Fruit fly (Drosophila melanogaster) whole organism, embryonic: ENCODE results near the gene GCC88.

Experiments used
- ATbp ChIP-seq: fragments of 200-800 bp; sonication (Bioruptor generic); optimal IDR thresholded peaks from 2 replicates; lab custom pipeline; 2017; ENCODE audit warnings: missing biosample characterization, mild to moderate bottlenecking, missing genetic modification characterization, missing genetic modification reagents
- BEAF-32 ChIP-seq: fragments of 200-800 bp; sonication (Bioruptor generic); optimal IDR thresholded peaks from 3 replicates; lab custom pipeline; 2017; ENCODE audit warnings: missing biosample characterization, missing genetic modification characterization, mild to moderate bottlenecking, moderate library complexity, missing genetic modification reagents
- Blimp-1 ChIP-seq: fragments of 200-800 bp; sonication (Bioruptor generic); optimal IDR thresholded peaks from 3 replicates; lab custom pipeline; 2018; ENCODE audit warnings: missing biosample characterization, missing genetic modification characterization, mild to moderate bottlenecking, moderate library complexity, missing genetic modification reagents
- CG10147 ChIP-seq: fragments of 200-800 bp; sonication (Bioruptor generic); optimal IDR thresholded peaks from 2 replicates; lab custom pipeline; 2019; ENCODE audit warnings: missing biosample characterization, mild to moderate bottlenecking, missing genetic modification characterization, moderate library complexity
- CG1024 ChIP-seq: fragments of 200-800 bp; sonication (Bioruptor generic); IDR thresholded peaks from 2 replicates; pipeline ENCODE4 v1.3.6; 2022; ENCODE audit warnings: missing biosample characterization, missing genetic modification characterization
- CG10462 ChIP-seq: fragments of 200-800 bp; sonication (Bioruptor generic); optimal IDR thresholded peaks from 2 replicates; lab custom pipeline; 2016; ENCODE audit warnings: missing biosample characterization, missing genetic modification characterization
- CG10543 ChIP-seq: fragments of 200-800 bp; sonication (Bioruptor generic); optimal IDR thresholded peaks from 3 replicates; lab custom pipeline; 2017; ENCODE audit warnings: missing biosample characterization, mild to moderate bottlenecking, missing genetic modification characterization, moderate library complexity
- CG12299 ChIP-seq: fragments of 200-800 bp; sonication (Bioruptor generic); optimal IDR thresholded peaks from 2 replicates; lab custom pipeline; 2018; ENCODE audit warnings: missing biosample characterization, mild to moderate bottlenecking, missing genetic modification characterization
- CG12659 ChIP-seq: fragments of 200-800 bp; sonication (Bioruptor generic); optimal IDR thresholded peaks from 3 replicates; lab custom pipeline; 2017; ENCODE audit warnings: mild to moderate bottlenecking, missing biosample characterization, missing genetic modification reagents, missing genetic modification characterization
- CG14050 ChIP-seq: fragments of 200-800 bp; sonication (Bioruptor generic); IDR thresholded peaks from 3 replicates; pipeline ENCODE4 v1.3.6; 2022; ENCODE audit warnings: missing biosample characterization, missing genetic modification characterization
- CG14441 ChIP-seq: fragments of 200-800 bp; sonication (Bioruptor generic); IDR thresholded peaks from 2 replicates; pipeline ENCODE4 v1.3.6; 2022; ENCODE audit warnings: missing biosample characterization, missing genetic modification characterization
- CG14860 ChIP-seq: fragments of 200-800 bp; sonication (Bioruptor generic); IDR thresholded peaks from 3 replicates; pipeline ENCODE4 v1.3.6; 2022; ENCODE audit warnings: missing biosample characterization, missing genetic modification characterization; ENCODE audit not compliant: partially characterized antibody
- CG15073 ChIP-seq: fragments of 200-800 bp; sonication (Bioruptor generic); optimal IDR thresholded peaks from 2 replicates; lab custom pipeline; 2016; ENCODE audit warnings: missing biosample characterization, missing genetic modification characterization
- CG17359 ChIP-seq: fragments of 200-800 bp; sonication (Bioruptor generic); optimal IDR thresholded peaks from 3 replicates; lab custom pipeline; 2018; ENCODE audit warnings: missing biosample characterization, mild to moderate bottlenecking, missing genetic modification characterization, moderate library complexity
- CG2875 ChIP-seq: fragments of 200-800 bp; sonication (Bioruptor generic); optimal IDR thresholded peaks from 2 replicates; lab custom pipeline; 2017; ENCODE audit warnings: missing biosample characterization, mild to moderate bottlenecking, missing genetic modification characterization, missing genetic modification reagents
- CG3163 ChIP-seq: fragments of 200-800 bp; sonication (Bioruptor generic); optimal IDR thresholded peaks from 3 replicates; lab custom pipeline; 2016; ENCODE audit warnings: missing biosample characterization, missing genetic modification characterization
- CG32532 ChIP-seq: fragments of 200-800 bp; sonication (Bioruptor generic); IDR thresholded peaks from 2 replicates; pipeline ENCODE4 v1.3.6; 2022; ENCODE audit warnings: missing biosample characterization, missing genetic modification characterization
- CG4854 ChIP-seq: fragments of 200-800 bp; sonication (Bioruptor generic); optimal IDR thresholded peaks from 2 replicates; lab custom pipeline; 2016; ENCODE audit warnings: missing biosample characterization, missing genetic modification characterization, inconsistent platforms
- CG7357 ChIP-seq: fragments of 200-800 bp; sonication (Bioruptor generic); IDR thresholded peaks from 3 replicates; pipeline ENCODE4 v1.3.6; 2022; ENCODE audit warnings: missing biosample characterization, missing genetic modification characterization
- D ChIP-seq, 2 experiments: fragments of 200-800 bp in 1 of 2; fragments of >200 bp in 1 of 2; sonication (Bioruptor generic) in 1 of 2; optimal IDR thresholded peaks; 2 replicates in 1 of 2; 3 replicates in 1 of 2; lab custom pipeline; 2017; ENCODE audit warnings: mild to moderate bottlenecking in 1 of 2, missing biosample characterization in 1 of 2, missing genetic modification characterization in 1 of 2, missing genetic modification reagents in 1 of 2
- Dref ChIP-seq: fragments of 200-800 bp; sonication (Bioruptor generic); IDR thresholded peaks from 2 replicates; pipeline ENCODE4 v1.3.6; 2022; ENCODE audit warnings: missing biosample characterization, missing genetic modification characterization
- Fer2 ChIP-seq: fragments of 200-800 bp; sonication (Bioruptor generic); optimal IDR thresholded peaks from 2 replicates; lab custom pipeline; 2018; ENCODE audit warnings: missing biosample characterization, mild to moderate bottlenecking, missing genetic modification characterization, moderate library complexity
- Lpt ChIP-seq: fragments of >200 bp; optimal IDR thresholded peaks from 2 replicates; lab custom pipeline; 2018; ENCODE audit warnings: missing biosample characterization, missing genetic modification characterization
- Mrtf ChIP-seq: fragments of 200-800 bp; sonication (Bioruptor generic); IDR thresholded peaks from 3 replicates; pipeline ENCODE4 v1.3.6; 2022; ENCODE audit warnings: missing biosample characterization, missing genetic modification characterization
- NK7.1 ChIP-seq: fragments of 200-800 bp; sonication (Bioruptor generic); optimal IDR thresholded peaks from 3 replicates; lab custom pipeline; 2016; ENCODE audit warnings: missing biosample characterization, missing genetic modification characterization
- Pdp1 ChIP-seq, 2 experiments: fragments of 200-800 bp; sonication (Bioruptor generic); optimal IDR thresholded peaks; 3 replicates each; lab custom pipeline; 2016; ENCODE audit warnings: missing biosample characterization in 2 of 2, missing genetic modification characterization in 2 of 2, mild to moderate bottlenecking in 1 of 2, moderate library complexity in 1 of 2
- Poxn ChIP-seq: fragments of 200-800 bp; sonication (Bioruptor generic); IDR thresholded peaks from 2 replicates; pipeline ENCODE4 v1.3.6; 2022; ENCODE audit warnings: missing biosample characterization, missing genetic modification characterization
- Ptx1 ChIP-seq: fragments of 200-800 bp; sonication (Bioruptor generic); IDR thresholded peaks from 2 replicates; pipeline ENCODE4 v1.3.6; 2022; ENCODE audit warnings: missing biosample characterization, missing genetic modification characterization
- Spps ChIP-seq: fragments of 200-800 bp; sonication (Bioruptor generic); optimal IDR thresholded peaks from 2 replicates; lab custom pipeline; 2018; ENCODE audit warnings: missing biosample characterization, mild to moderate bottlenecking, missing genetic modification characterization
- ap ChIP-seq: fragments of 200-800 bp; sonication (Bioruptor generic); IDR thresholded peaks from 2 replicates; pipeline ENCODE4 v1.3.6; 2022; ENCODE audit warnings: missing biosample characterization, missing genetic modification characterization
- ara ChIP-seq: fragments of 200-800 bp; sonication (Bioruptor generic); IDR thresholded peaks from 2 replicates; pipeline ENCODE4 v1.3.6; 2022; ENCODE audit warnings: missing biosample characterization, missing genetic modification characterization
- bsh ChIP-seq, 2 experiments: fragments of 200-800 bp; sonication (Bioruptor generic); optimal IDR thresholded peaks; 2 replicates each; lab custom pipeline; 2017 to 2018; ENCODE audit warnings: mild to moderate bottlenecking in 2 of 2, missing biosample characterization in 2 of 2, missing genetic modification characterization in 2 of 2, moderate library complexity in 1 of 2
- btn ChIP-seq: fragments of 200-800 bp; sonication (Bioruptor generic); optimal IDR thresholded peaks from 2 replicates; lab custom pipeline; 2016; ENCODE audit warnings: missing biosample characterization, missing genetic modification characterization
- cg ChIP-seq: fragments of 200-800 bp; sonication (Bioruptor generic); optimal IDR thresholded peaks from 3 replicates; lab custom pipeline; 2019; ENCODE audit warnings: missing biosample characterization, mild to moderate bottlenecking, missing genetic modification characterization, moderate library complexity
- dysf ChIP-seq: fragments of 200-800 bp; sonication (Bioruptor generic); IDR thresholded peaks from 3 replicates; pipeline ENCODE4 v1.3.6; 2022; ENCODE audit warnings: missing biosample characterization, missing genetic modification characterization
- jing ChIP-seq: fragments of 200-800 bp; sonication (Bioruptor generic); optimal IDR thresholded peaks from 2 replicates; lab custom pipeline; 2018; ENCODE audit warnings: missing biosample characterization, mild to moderate bottlenecking, missing genetic modification characterization
- kay ChIP-seq: fragments of 200-800 bp; sonication (Bioruptor generic); optimal IDR thresholded peaks from 2 replicates; lab custom pipeline; 2016; ENCODE audit warnings: missing biosample characterization, missing genetic modification characterization
- lbe ChIP-seq: fragments of 200-800 bp; sonication (Bioruptor generic); optimal IDR thresholded peaks from 2 replicates; lab custom pipeline; 2016; ENCODE audit warnings: missing biosample characterization, mild to moderate bottlenecking, missing genetic modification characterization
- nmo ChIP-seq: fragments of 200-800 bp; sonication (Bioruptor generic); optimal IDR thresholded peaks from 2 replicates; lab custom pipeline; 2018; ENCODE audit warnings: missing biosample characterization, mild to moderate bottlenecking, missing genetic modification characterization, moderate library complexity
- odd ChIP-seq: fragments of 200-800 bp; sonication (Bioruptor generic); optimal IDR thresholded peaks from 2 replicates; lab custom pipeline; 2017; ENCODE audit warnings: missing biosample characterization, mild to moderate bottlenecking, missing genetic modification characterization
- run ChIP-seq: fragments of 200-800 bp; sonication (Bioruptor generic); optimal IDR thresholded peaks from 3 replicates; lab custom pipeline; 2018; ENCODE audit warnings: missing biosample characterization, mild to moderate bottlenecking, missing genetic modification characterization
- sqz ChIP-seq: fragments of 200-800 bp; sonication (Bioruptor generic); optimal IDR thresholded peaks from 3 replicates; lab custom pipeline; 2018; ENCODE audit warnings: missing biosample characterization, mild to moderate bottlenecking, missing genetic modification characterization
- tna ChIP-seq: fragments of 200-800 bp; sonication (Bioruptor generic); IDR thresholded peaks from 2 replicates; pipeline ENCODE4 v1.3.6; 2022; ENCODE audit warnings: missing biosample characterization, missing genetic modification characterization; ENCODE audit not compliant: partially characterized antibody
- ttk ChIP-seq: fragments of 200-800 bp; sonication (Bioruptor generic); IDR thresholded peaks from 2 replicates; pipeline ENCODE4 v2.1.2; 2022; ENCODE audit warnings: missing biosample characterization, missing genetic modification characterization
- tx ChIP-seq: fragments of 200-800 bp; sonication (Bioruptor generic); optimal IDR thresholded peaks from 2 replicates; lab custom pipeline; 2016; ENCODE audit warnings: missing biosample characterization, missing genetic modification characterization
- unpg ChIP-seq: fragments of 200-800 bp; sonication (Bioruptor generic); optimal IDR thresholded peaks from 3 replicates; lab custom pipeline; 2018; ENCODE audit warnings: missing biosample characterization, mild to moderate bottlenecking, missing genetic modification characterization, moderate library complexity
- usp ChIP-seq: fragments of >200 bp; optimal IDR thresholded peaks from 2 replicates; lab custom pipeline; 2017; ENCODE audit warnings: missing biosample characterization, missing genetic modification characterization
- zfh2 ChIP-seq: fragments of 200-800 bp; sonication (Bioruptor generic); optimal IDR thresholded peaks from 2 replicates; lab custom pipeline; 2016; ENCODE audit warnings: missing biosample characterization, missing genetic modification characterization

GCC88 gene

dm6 chr3R:11196648-11197388 is 33.6 kb downstream of the GCC88 start (continued):
- TF ChIP-seq CG14860 (no peak), CG1024 (GFP tag; lab: Robert Waterston, UW) (peak; percentile 88), CG17359 (peak; percentile 99), NK7.1 (GFP tag; lab: Kevin White, UChicago) (no peak), CG14441 (peak; percentile 98), nmo (GFP tag; lab: Kevin White, UChicago) (peak; percentile 100), tx (peak; percentile 81), ATbp (GFP tag; lab: Kevin White, UChicago) (peak; percentile 97), CG3163 (GFP tag; lab: Kevin White, UChicago) (peak; percentile 97), CG12659 (GFP tag; lab: Kevin White, UChicago) (peak; percentile 99), ara (GFP tag; lab: Robert Waterston, UW) (peak; percentile 96), Poxn (peak; percentile 94), unpg (GFP tag; lab: Kevin White, UChicago) (peak; percentile 98), CG32532 (GFP tag; lab: Robert Waterston, UW) (peak; percentile 99), CG10147 (peak; percentile 99), odd (GFP tag; lab: Kevin White, UChicago) (peak; percentile 98), Dref (peak; percentile 44), D (optimal IDR thresholded peaks at IDR 0.05; lab: Kevin White, UChicago) (no peak), D (GFP tag; optimal IDR thresholded peaks at IDR 0.05; lab: Kevin White, UChicago) (peak; percentile 99), CG10543 (peak; percentile 97), CG12299 (tag; lab: Kevin White, UChicago) (peak; percentile 97), BEAF-32 (GFP tag; lab: Kevin White, UChicago) (peak; percentile 14), sqz (GFP tag; lab: Kevin White, UChicago) (peak; percentile 96), Mrtf (GFP tag; lab: Robert Waterston, UW) (peak; percentile 98), bsh (GFP tag; optimal IDR thresholded peaks at IDR 0.05; lab: Kevin White, UChicago) (peak in 1 of 2 experiments; percentile 98), CG15073 (GFP tag; lab: Kevin White, UChicago) (peak; percentile 70), lbe (GFP tag; lab: Kevin White, UChicago) (peak; percentile 85), zfh2 (peak; percentile 94), kay (peak; percentile 87), dysf (GFP tag; lab: Robert Waterston, UW) (peak; percentile 99), CG14050 (GFP tag; lab: Robert Waterston, UW) (peak; percentile 97), run (tag; lab: Kevin White, UChicago) (peak; percentile 98), Blimp-1 (GFP tag; lab: Kevin White, UChicago) (peak; percentile 100), Lpt (GFP tag; lab: Kevin White, UChicago) (no peak), CG7357 (GFP tag; lab: Robert Waterston, UW) (peak; percentile 96), CG10462 (GFP tag; lab: Kevin White, UChicago) (peak; percentile 91), ttk (GFP tag; lab: Robert Waterston, UW) (peak; percentile 98), Spps (peak; percentile 94), jing (peak; percentile 91), btn (peak; percentile 10), CG2875 (GFP tag; lab: Kevin White, UChicago) (peak; percentile 96), usp (GFP tag; lab: Kevin White, UChicago) (no peak), Ptx1 (GFP tag; lab: Robert Waterston, UW) (peak; percentile 99), tna (no peak), Pdp1 (GFP tag; optimal IDR thresholded peaks at IDR 0.05; lab: Kevin White, UChicago) (peak; percentile 83 to 96), ap (GFP tag; lab: Robert Waterston, UW) (peak; percentile 97), cg (peak; percentile 68), Fer2 (tag; lab: Kevin White, UChicago) (peak; percentile 97), CG4854 (GFP tag; lab: Kevin White, UChicago) (peak; percentile 85)
